Fruit fly (Drosophila melanogaster) whole organism, embryonic: ENCODE measurements around the gene CG13623.

Experiments
- Fer2 ChIP-seq: fragments of 200-800 bp; sonication (Bioruptor generic); optimal IDR thresholded peaks from 2 replicates; lab custom pipeline; 2018; ENCODE audit warnings: missing biosample characterization, mild to moderate bottlenecking, missing genetic modification characterization, moderate library complexity
- da ChIP-seq: fragments of 200-800 bp; sonication (Bioruptor generic); optimal IDR thresholded peaks from 2 replicates; lab custom pipeline; 2016; ENCODE audit warnings: missing biosample characterization, missing genetic modification characterization
- nau ChIP-seq: fragments of 200-800 bp; sonication (Bioruptor generic); optimal IDR thresholded peaks from 3 replicates; lab custom pipeline; 2017; ENCODE audit warnings: missing biosample characterization, mild to moderate bottlenecking, missing genetic modification characterization, missing genetic modification reagents

- TF ChIP-seq Fer2 (tag; lab: Kevin White, UChicago) (peak; percentile 92), da (GFP tag; lab: Kevin White, UChicago) (peak; percentile 78), nau (GFP tag; lab: Kevin White, UChicago) (no peak)
Measured at dm6 chr3R:24543033-24543675, 12.8 kb upstream of the CG13623 start.
